Worm (Caenorhabditis elegans): ENCODE data around the gene mep-1.

- TF ChIP-seq tlf-1 (GFP tag; optimal IDR thresholded peaks at IDR 0.05) (no peak), ceh-27 (GFP tag; optimal IDR thresholded peaks at IDR 0.05) (no peak), ceh-58 (GFP tag; IDR thresholded peaks at IDR 0.05) (no peak), B0336.3 (GFP tag; IDR thresholded peaks at IDR 0.05) (no peak), lsl-1 (GFP tag; optimal IDR thresholded peaks at IDR 0.05) (no peak), nfya-2 (GFP tag; IDR thresholded peaks at IDR 0.05) (no peak), ccch-3 (GFP tag; optimal IDR thresholded peaks at IDR 0.05) (no peak), aptf-3 (GFP tag; IDR thresholded peaks at IDR 0.05) (no peak), gei-17 (GFP tag; optimal IDR thresholded peaks at IDR 0.05) (no peak), cebp-1 (GFP tag; IDR thresholded peaks at IDR 0.05) (no peak), cebp-1 (tag; optimal IDR thresholded peaks at IDR 0.05) (no peak), Y79H2A.3 (GFP tag; conservative IDR thresholded peaks at IDR 0.05) (no peak), snpc-4 (GFP tag; optimal IDR thresholded peaks at IDR 0.05) (no peak), snpc-4 (tag; optimal IDR thresholded peaks at IDR 0.05) (no peak), F22D6.2 (tag; optimal IDR thresholded peaks at IDR 0.05) (no peak), sea-2 (GFP tag; IDR thresholded peaks at IDR 0.05) (no peak)
Observed at ce11 chrIV:11571374-11571839, 47.0 kb downstream of the mep-1 start.

Data from whole organism, young adult.